Fruit fly (Drosophila melanogaster) whole organism, prepupa: ENCODE results near the gene spn-F.

Experiments used
- CG11762 ChIP-seq: fragments of 200-800 bp; sonication (Bioruptor generic); optimal IDR thresholded peaks from 3 replicates; lab custom pipeline; 2016; ENCODE audit warnings: missing biosample characterization, missing genetic modification characterization; ENCODE audit not compliant: insufficient read depth
- CG6792 ChIP-seq: fragments of 200-800 bp; sonication (Bioruptor generic); optimal IDR thresholded peaks from 3 replicates; lab custom pipeline; 2016; ENCODE audit warnings: missing biosample characterization, missing genetic modification characterization
- CG6854 ChIP-seq: fragments of 200-800 bp; sonication (Bioruptor generic); optimal IDR thresholded peaks from 2 replicates; lab custom pipeline; 2017; ENCODE audit warnings: missing biosample characterization, mild to moderate bottlenecking, missing genetic modification characterization
- CG8119 ChIP-seq: fragments of 200-800 bp; sonication (Bioruptor generic); IDR thresholded peaks from 3 replicates; pipeline ENCODE4 v1.3.6; 2022; ENCODE audit warnings: missing biosample characterization, missing genetic modification characterization
- CG8632 ChIP-seq: fragments of 200-800 bp; sonication (Bioruptor generic); optimal IDR thresholded peaks from 3 replicates; lab custom pipeline; 2016; ENCODE audit warnings: missing biosample characterization, missing genetic modification characterization
- Eip75B ChIP-seq: fragments of 200-800 bp; sonication (Bioruptor generic); optimal IDR thresholded peaks from 3 replicates; lab custom pipeline; 2016; ENCODE audit warnings: missing biosample characterization, missing genetic modification characterization
- Ets21C ChIP-seq: fragments of 200-800 bp; sonication (Bioruptor generic); optimal IDR thresholded peaks from 3 replicates; lab custom pipeline; 2016; ENCODE audit warnings: missing biosample characterization, missing genetic modification characterization
- Gug ChIP-seq: fragments of 200-800 bp; sonication (Bioruptor generic); IDR thresholded peaks from 2 replicates; pipeline ENCODE4 v1.3.6; 2022; ENCODE audit warnings: missing biosample characterization, missing genetic modification characterization
- Hr39 ChIP-seq: fragments of 200-800 bp; sonication (Bioruptor generic); optimal IDR thresholded peaks from 2 replicates; lab custom pipeline; 2016; ENCODE audit warnings: missing biosample characterization, missing genetic modification characterization
- achi ChIP-seq: fragments of 200-800 bp; sonication (Bioruptor generic); optimal IDR thresholded peaks from 3 replicates; lab custom pipeline; 2016; ENCODE audit warnings: missing biosample characterization, missing genetic modification characterization
- eg ChIP-seq: fragments of 200-800 bp; sonication (Bioruptor generic); IDR thresholded peaks from 3 replicates; pipeline ENCODE4 v1.3.6; 2022; ENCODE audit warnings: missing biosample characterization, missing genetic modification characterization

DNA sequence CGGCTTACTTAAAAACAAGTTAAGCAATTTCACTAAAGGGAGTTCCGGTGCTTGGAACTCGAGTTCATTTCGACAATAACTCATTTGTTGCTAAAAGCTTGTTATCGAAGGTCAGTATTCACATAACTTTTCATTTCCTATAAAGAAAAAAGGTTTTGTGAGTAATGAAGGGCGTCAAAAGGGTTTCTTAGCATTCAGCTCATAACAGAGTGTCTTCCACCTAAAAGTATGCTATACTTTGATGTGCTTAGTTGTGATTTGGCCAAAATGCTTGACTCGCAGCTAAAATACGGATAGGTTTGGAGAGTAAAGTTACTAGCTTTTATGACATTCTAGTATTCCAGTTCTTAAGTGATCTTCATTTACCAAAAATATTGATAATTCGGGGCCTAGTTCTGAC lies 9.0 kb downstream of the spn-F start:
- no peak for TF ChIP-seq CG11762
- TF ChIP-seq achi (GFP tag; lab: Kevin White, UChicago): no peak
- no peak for TF ChIP-seq eg
- TF ChIP-seq CG8119: no peak
- TF ChIP-seq Eip75B: no peak
- no peak for TF ChIP-seq CG6792
- TF ChIP-seq Hr39 (GFP tag; lab: Kevin White, UChicago): no peak
- TF ChIP-seq Ets21C (GFP tag; lab: Kevin White, UChicago): no peak
- TF ChIP-seq CG6854: no peak
- no peak for TF ChIP-seq Gug (GFP tag; lab: Robert Waterston, UW)
- no peak for TF ChIP-seq CG8632 (GFP tag; lab: Kevin White, UChicago)
